Worm (Caenorhabditis elegans): ENCODE measurements around the gene col-150.

col-150 gene

ce11 chrV:10270214-10270613 lies 24.2 kb downstream of the col-150 start, which contains the start of gene ric-4:
Gene ric-4, minus strand, starts transcription at chrV:10270314.
- TF ChIP-seq sox-4 (tag; optimal IDR thresholded peaks at IDR 0.05) = no peak
- peak; percentile 14 for TF ChIP-seq dsc-1 (tag; optimal IDR thresholded peaks at IDR 0.05)

ce11 chrV:10266050-10266449 lies 28.4 kb downstream of the col-150 start:
- TF ChIP-seq lir-3 (tag; optimal IDR thresholded peaks at IDR 0.05; ENCODE audit: poor library complexity) (no peak), F16B12.6 (tag; optimal IDR thresholded peaks at IDR 0.05) (no peak), fkh-10 (GFP tag; optimal IDR thresholded peaks at IDR 0.05) (no peak), nhr-12 (tag; optimal IDR thresholded peaks at IDR 0.05) (no peak), ceh-63 (GFP tag; optimal IDR thresholded peaks at IDR 0.05) (no peak), unc-86 (tag; optimal IDR thresholded peaks at IDR 0.05) (no peak), aly-2 (tag; optimal IDR thresholded peaks at IDR 0.05) (no peak), tlp-1 (tag; optimal IDR thresholded peaks at IDR 0.05) (no peak), nhr-85 (tag) (no peak), egl-13 (tag; optimal IDR thresholded peaks at IDR 0.05) (no peak), fkh-4 (tag; optimal IDR thresholded peaks at IDR 0.05; ENCODE audit: borderline replicate concordance) (no peak), mdl-1 (tag; optimal IDR thresholded peaks at IDR 0.05) (no peak)

- TF ChIP-seq ztf-11 (tag; optimal IDR thresholded peaks at IDR 0.05) = no peak
- TF ChIP-seq skn-1 (tag; optimal IDR thresholded peaks at IDR 0.05) = no peak
- TF ChIP-seq ama-1 (optimal IDR thresholded peaks at IDR 0.05) = no peak
- TF ChIP-seq ceh-82 (tag; optimal IDR thresholded peaks at IDR 0.05) = no peak
- peak; percentile 10 for TF ChIP-seq ces-1 (GFP tag; optimal IDR thresholded peaks at IDR 0.05)
- no peak for TF ChIP-seq lin-15B (tag; optimal IDR thresholded peaks at IDR 0.05)
- TF ChIP-seq nhr-47 (tag; optimal IDR thresholded peaks at IDR 0.05) = peak; percentile 6
- peak; percentile 18 for TF ChIP-seq nhr-71 (tag; optimal IDR thresholded peaks at IDR 0.05)
- TF ChIP-seq nhr-237 (tag; optimal IDR thresholded peaks at IDR 0.05) = no peak
- TF ChIP-seq lin-14 (GFP tag; optimal IDR thresholded peaks at IDR 0.05) = peak; percentile 56
Measured at ce11 chrV:10265019-10265418, 29.4 kb downstream of the col-150 start.

ce11 chrV:10260460-10260859 lies 34.0 kb downstream of the col-150 start, which contains the start of gene sri-18:
Gene sri-18, minus strand, starts transcription at chrV:10260560.
- TF ChIP-seq mef-2 (tag; optimal IDR thresholded peaks at IDR 0.05) = no peak
- no peak for TF ChIP-seq zag-1 (tag; optimal IDR thresholded peaks at IDR 0.05)
- TF ChIP-seq unc-86 (tag; optimal IDR thresholded peaks at IDR 0.05) = no peak
- TF ChIP-seq lin-39 (tag; optimal IDR thresholded peaks at IDR 0.05) = no peak
- no peak for TF ChIP-seq sptf-1 (tag; optimal IDR thresholded peaks at IDR 0.05)
- no peak for TF ChIP-seq mab-9 (GFP tag; IDR thresholded peaks at IDR 0.05)
- TF ChIP-seq unc-30 (tag; optimal IDR thresholded peaks at IDR 0.05) = no peak
- no peak for TF ChIP-seq nhr-84 (tag; optimal IDR thresholded peaks at IDR 0.05)
- TF ChIP-seq ztf-11 (tag; optimal IDR thresholded peaks at IDR 0.05) = no peak

- TF ChIP-seq lin-14 (GFP tag; optimal IDR thresholded peaks at IDR 0.05) (peak; percentile 17), lin-35 (GFP tag; optimal IDR thresholded peaks at IDR 0.05) (peak in 1 of 2 experiments; percentile 32), efl-1 (optimal IDR thresholded peaks at IDR 0.05) (no peak), efl-1 (GFP tag; optimal IDR thresholded peaks at IDR 0.05 in 1 of 2) (peak in 1 of 2 experiments; percentile 39), nhr-47 (tag; optimal IDR thresholded peaks at IDR 0.05) (no peak), zag-1 (tag; optimal IDR thresholded peaks at IDR 0.05) (no peak), ceh-82 (tag; optimal IDR thresholded peaks at IDR 0.05) (no peak), unc-98 (GFP tag; IDR thresholded peaks at IDR 0.05) (no peak), F16B12.6 (tag; optimal IDR thresholded peaks at IDR 0.05) (no peak), egl-13 (tag; optimal IDR thresholded peaks at IDR 0.05) (no peak), elt-2 (tag; optimal IDR thresholded peaks at IDR 0.05) (peak; percentile 70), C34B4.2 (tag; optimal IDR thresholded peaks at IDR 0.05) (no peak)
Measured at ce11 chrV:10256050-10256449, 38.4 kb downstream of the col-150 start, which contains the start of gene nhr-232. Gene nhr-232, plus strand, starts transcription at chrV:10256170.
